Fruit fly (Drosophila melanogaster) whole organism, embryonic: Measurements from ENCODE around the gene Cchl.

Experiments
- Abd-B ChIP-seq: fragments of 200-800 bp; sonication (Bioruptor generic); optimal IDR thresholded peaks from 2 replicates; lab custom pipeline; 2018; ENCODE audit warnings: missing biosample characterization, mild to moderate bottlenecking, missing genetic modification characterization, moderate library complexity
- CG12299 ChIP-seq: fragments of 200-800 bp; sonication (Bioruptor generic); optimal IDR thresholded peaks from 2 replicates; lab custom pipeline; 2018; ENCODE audit warnings: missing biosample characterization, mild to moderate bottlenecking, missing genetic modification characterization
- CG12659 ChIP-seq: fragments of 200-800 bp; sonication (Bioruptor generic); optimal IDR thresholded peaks from 3 replicates; lab custom pipeline; 2017; ENCODE audit warnings: mild to moderate bottlenecking, missing biosample characterization, missing genetic modification reagents, missing genetic modification characterization
- CG12769 ChIP-seq: fragments of 200-800 bp; sonication (Bioruptor generic); optimal IDR thresholded peaks from 2 replicates; lab custom pipeline; 2019; ENCODE audit warnings: missing biosample characterization, mild to moderate bottlenecking, missing genetic modification characterization, moderate library complexity
- CG13894 ChIP-seq: fragments of 200-800 bp; sonication (Bioruptor generic); optimal IDR thresholded peaks from 3 replicates; lab custom pipeline; 2018; ENCODE audit warnings: missing biosample characterization, mild to moderate bottlenecking, missing genetic modification characterization, moderate library complexity
- CG1603 ChIP-seq: fragments of 200-800 bp; sonication (Bioruptor generic); optimal IDR thresholded peaks from 2 replicates; lab custom pipeline; 2019; ENCODE audit warnings: missing biosample characterization, mild to moderate bottlenecking, missing genetic modification characterization, moderate library complexity
- CG17385 ChIP-seq: fragments of 200-800 bp; sonication (Bioruptor generic); optimal IDR thresholded peaks from 3 replicates; lab custom pipeline; 2018; ENCODE audit warnings: missing biosample characterization, mild to moderate bottlenecking, missing genetic modification characterization
- CG3163 ChIP-seq: fragments of 200-800 bp; sonication (Bioruptor generic); optimal IDR thresholded peaks from 3 replicates; lab custom pipeline; 2016; ENCODE audit warnings: missing biosample characterization, missing genetic modification characterization
- CG3281 ChIP-seq: fragments of 200-800 bp; sonication (Bioruptor generic); optimal IDR thresholded peaks from 3 replicates; lab custom pipeline; 2017; ENCODE audit warnings: missing biosample characterization, mild to moderate bottlenecking, missing genetic modification characterization
- CG33557 ChIP-seq: fragments of 200-800 bp; sonication (Bioruptor generic); optimal IDR thresholded peaks from 2 replicates; lab custom pipeline; 2019; ENCODE audit warnings: missing biosample characterization, mild to moderate bottlenecking, missing genetic modification characterization, moderate library complexity
- CG5245 ChIP-seq: fragments of 200-800 bp; sonication (Bioruptor generic); optimal IDR thresholded peaks from 3 replicates; lab custom pipeline; 2016; ENCODE audit warnings: missing biosample characterization, missing genetic modification characterization
- CG8281 ChIP-seq: fragments of 200-800 bp; sonication (Bioruptor generic); optimal IDR thresholded peaks from 2 replicates; lab custom pipeline; 2018; ENCODE audit warnings: missing biosample characterization, mild to moderate bottlenecking, missing genetic modification characterization, moderate library complexity
- CG8359 ChIP-seq: fragments of 200-800 bp; sonication (Bioruptor generic); optimal IDR thresholded peaks from 2 replicates; lab custom pipeline; 2017; ENCODE audit warnings: missing biosample characterization, mild to moderate bottlenecking, missing genetic modification characterization, borderline replicate concordance
- CG8765 ChIP-seq: fragments of 200-800 bp; sonication (Bioruptor generic); IDR thresholded peaks from 2 replicates; pipeline ENCODE4 v1.3.6; 2022; ENCODE audit warnings: missing biosample characterization, missing genetic modification characterization
- CG9215 ChIP-seq: fragments of 200-800 bp; sonication (Bioruptor generic); IDR thresholded peaks from 2 replicates; pipeline ENCODE4 v1.3.6; 2022; ENCODE audit warnings: missing biosample characterization, missing genetic modification characterization
- CG9437 ChIP-seq: fragments of 200-800 bp; sonication (Bioruptor generic); optimal IDR thresholded peaks from 2 replicates; lab custom pipeline; 2018; ENCODE audit warnings: missing biosample characterization, mild to moderate bottlenecking, missing genetic modification characterization
- CG9817 ChIP-seq: fragments of 200-800 bp; sonication (Bioruptor generic); optimal IDR thresholded peaks from 2 replicates; lab custom pipeline; 2018; ENCODE audit warnings: missing biosample characterization, mild to moderate bottlenecking, missing genetic modification characterization, moderate library complexity
- CG9876 ChIP-seq: fragments of 200-800 bp; sonication (Bioruptor generic); optimal IDR thresholded peaks from 2 replicates; lab custom pipeline; 2016; ENCODE audit warnings: missing biosample characterization, missing genetic modification characterization
- CHES-1-like ChIP-seq: fragments of 200-800 bp; sonication (Bioruptor generic); optimal IDR thresholded peaks from 2 replicates; lab custom pipeline; 2016; ENCODE audit warnings: missing biosample characterization, missing genetic modification characterization
- Camta ChIP-seq: fragments of 200-800 bp; sonication (Bioruptor generic); optimal IDR thresholded peaks from 2 replicates; lab custom pipeline; 2016; ENCODE audit warnings: missing biosample characterization, missing genetic modification characterization
- Dbx ChIP-seq: fragments of 200-800 bp; sonication (Bioruptor generic); IDR thresholded peaks from 3 replicates; pipeline ENCODE4 v1.3.6; 2022; ENCODE audit warnings: missing biosample characterization, missing genetic modification characterization
- Dip2 ChIP-seq: fragments of 200-800 bp; sonication (Bioruptor generic); IDR thresholded peaks from 2 replicates; pipeline ENCODE4 v1.3.6; 2022; ENCODE audit warnings: missing biosample characterization, missing genetic modification characterization
- Dp ChIP-seq: fragments of 200-800 bp; sonication (Bioruptor generic); optimal IDR thresholded peaks from 2 replicates; lab custom pipeline; 2018; ENCODE audit warnings: missing biosample characterization, mild to moderate bottlenecking, missing genetic modification characterization, moderate library complexity
- HLH3B ChIP-seq: fragments of 200-800 bp; sonication (Bioruptor generic); IDR thresholded peaks from 2 replicates; pipeline ENCODE4 v1.3.6; 2022; ENCODE audit warnings: missing biosample characterization, missing genetic modification characterization
- HmgD ChIP-seq: fragments of 200-800 bp; sonication (Bioruptor generic); optimal IDR thresholded peaks from 3 replicates; lab custom pipeline; 2016; ENCODE audit warnings: missing biosample characterization, missing genetic modification characterization
- Mad ChIP-seq: fragments of 200-800 bp; sonication (Bioruptor generic); optimal IDR thresholded peaks from 2 replicates; lab custom pipeline; 2016; ENCODE audit warnings: missing biosample characterization, missing genetic modification characterization
- Myb ChIP-seq: fragments of 200-800 bp; sonication (Bioruptor generic); optimal IDR thresholded peaks from 2 replicates; lab custom pipeline; 2016; ENCODE audit warnings: missing biosample characterization, missing genetic modification characterization
- Optix ChIP-seq: fragments of 200-800 bp; sonication (Bioruptor generic); IDR thresholded peaks from 3 replicates; pipeline ENCODE4 v1.3.6; 2022; ENCODE audit warnings: missing biosample characterization, missing genetic modification characterization
- Pdp1 ChIP-seq, 2 experiments: fragments of 200-800 bp; sonication (Bioruptor generic); optimal IDR thresholded peaks; 3 replicates each; lab custom pipeline; 2016; ENCODE audit warnings: missing biosample characterization in 2 of 2, missing genetic modification characterization in 2 of 2, mild to moderate bottlenecking in 1 of 2, moderate library complexity in 1 of 2
- Poxn ChIP-seq: fragments of 200-800 bp; sonication (Bioruptor generic); IDR thresholded peaks from 2 replicates; pipeline ENCODE4 v1.3.6; 2022; ENCODE audit warnings: missing biosample characterization, missing genetic modification characterization
- Sin3A ChIP-seq: fragments of >200 bp; optimal IDR thresholded peaks from 2 replicates; lab custom pipeline; 2018
- Trl ChIP-seq, 3 experiments: fragments of >200 bp in 2 of 3; fragments of 200-800 bp in 1 of 3; sonication (Bioruptor generic) in 1 of 3; optimal IDR thresholded peaks; 2 replicates in 1 of 3; 3 replicates in 2 of 3; lab custom pipeline; 2016 to 2017; ENCODE audit warnings: missing biosample characterization in 1 of 3, missing genetic modification characterization in 1 of 3
- Vsx1 ChIP-seq: fragments of 200-800 bp; sonication (Bioruptor generic); optimal IDR thresholded peaks from 2 replicates; lab custom pipeline; 2017; ENCODE audit warnings: missing biosample characterization, mild to moderate bottlenecking, missing genetic modification characterization, missing genetic modification reagents
- ab ChIP-seq: fragments of 200-800 bp; sonication (Bioruptor generic); optimal IDR thresholded peaks from 2 replicates; lab custom pipeline; 2016; ENCODE audit warnings: missing biosample characterization, missing genetic modification characterization
- chif ChIP-seq, 2 experiments: fragments of 200-800 bp; sonication (Bioruptor generic); optimal IDR thresholded peaks; 3 replicates each; lab custom pipeline; 2016; ENCODE audit warnings: missing biosample characterization in 2 of 2, missing genetic modification characterization in 2 of 2
- chinmo ChIP-seq: fragments of 200-800 bp; sonication (Bioruptor generic); IDR thresholded peaks from 4 replicates; pipeline ENCODE4 v1.3.6; 2022; ENCODE audit warnings: missing biosample characterization, missing genetic modification characterization; ENCODE audit not compliant: partially characterized antibody
- chm ChIP-seq: fragments of 200-800 bp; sonication (Bioruptor generic); IDR thresholded peaks from 2 replicates; pipeline ENCODE4 v1.3.6; 2022; ENCODE audit warnings: missing biosample characterization, missing genetic modification characterization
- dan ChIP-seq: fragments of 200-800 bp; sonication (Bioruptor generic); IDR thresholded peaks from 2 replicates; pipeline ENCODE4 v1.3.6; 2022; ENCODE audit warnings: missing biosample characterization, missing genetic modification characterization
- fd64A ChIP-seq: fragments of 200-800 bp; sonication (Bioruptor generic); optimal IDR thresholded peaks from 3 replicates; lab custom pipeline; 2018; ENCODE audit warnings: missing biosample characterization, mild to moderate bottlenecking, missing genetic modification characterization
- gce ChIP-seq: fragments of 200-800 bp; sonication (Bioruptor generic); IDR thresholded peaks from 3 replicates; pipeline ENCODE4 v1.3.6; 2022; ENCODE audit warnings: missing biosample characterization, missing genetic modification characterization
- gt ChIP-seq: fragments of 200-800 bp; sonication (Bioruptor generic); IDR thresholded peaks from 2 replicates; pipeline ENCODE4 v1.3.6; 2022; ENCODE audit warnings: missing biosample characterization, missing genetic modification characterization
- kni ChIP-seq: fragments of 200-800 bp; sonication (Bioruptor generic); optimal IDR thresholded peaks from 3 replicates; lab custom pipeline; 2017; ENCODE audit warnings: mild to moderate bottlenecking, missing biosample characterization, missing genetic modification reagents, missing genetic modification characterization
- knrl ChIP-seq: fragments of 200-800 bp; sonication (Bioruptor generic); IDR thresholded peaks from 3 replicates; pipeline ENCODE4 v1.3.6; 2022; ENCODE audit warnings: missing biosample characterization, missing genetic modification characterization; ENCODE audit not compliant: partially characterized antibody
- pzg ChIP-seq: fragments of 200-800 bp; sonication (Bioruptor generic); optimal IDR thresholded peaks from 3 replicates; lab custom pipeline; 2018; ENCODE audit warnings: missing biosample characterization, mild to moderate bottlenecking, missing genetic modification characterization, moderate library complexity
- ro ChIP-seq: fragments of 200-800 bp; sonication (Bioruptor generic); IDR thresholded peaks from 2 replicates; pipeline ENCODE4 v1.3.6; 2022; ENCODE audit warnings: missing biosample characterization, missing genetic modification characterization
- sens-2 ChIP-seq: fragments of 200-800 bp; sonication (Bioruptor generic); IDR thresholded peaks from 2 replicates; pipeline ENCODE4 v1.3.6; 2022; ENCODE audit warnings: missing biosample characterization, missing genetic modification characterization
- slbo ChIP-seq: fragments of 200-800 bp; sonication (Bioruptor generic); IDR thresholded peaks from 2 replicates; pipeline ENCODE4 v1.3.6; 2022; ENCODE audit warnings: missing biosample characterization, missing genetic modification characterization
- twi ChIP-seq: fragments of 200-800 bp; optimal IDR thresholded peaks from 2 replicates; lab custom pipeline; 2019; ENCODE audit warnings: missing biosample characterization, mild to moderate bottlenecking, missing genetic modification characterization, moderate library complexity
- tx ChIP-seq: fragments of 200-800 bp; sonication (Bioruptor generic); optimal IDR thresholded peaks from 2 replicates; lab custom pipeline; 2016; ENCODE audit warnings: missing biosample characterization, missing genetic modification characterization
- vnd ChIP-seq: fragments of 200-800 bp; sonication (Bioruptor generic); IDR thresholded peaks from 3 replicates; pipeline ENCODE4 v1.3.6; 2022; ENCODE audit warnings: missing biosample characterization, missing genetic modification characterization; ENCODE audit not compliant: partially characterized antibody

Cchl gene

dm6 chr3R:22023041-22023626 is 4.1 kb downstream of the Cchl start, which contains the start of the genes Mitofilin and mRpL35 (continued):
- no peak for TF ChIP-seq CG5245 (GFP tag; lab: Kevin White, UChicago)
- TF ChIP-seq Myb: peak; percentile 34
- no peak for TF ChIP-seq sens-2
- TF ChIP-seq Sin3A (lab: Kevin White, UChicago): peak; percentile 97
- TF ChIP-seq ro (GFP tag; lab: Robert Waterston, UW): no peak
- no peak for TF ChIP-seq CG12299 (tag; lab: Kevin White, UChicago)
- peak; percentile 63 for TF ChIP-seq vnd (GFP tag; lab: Robert Waterston, UW)
- TF ChIP-seq slbo (GFP tag; lab: Robert Waterston, UW): peak; percentile 54
- TF ChIP-seq chif (GFP tag; optimal IDR thresholded peaks at IDR 0.05; lab: Kevin White, UChicago): peak; percentile 36 to 52
- peak; percentile 23 for TF ChIP-seq CG3281 (GFP tag; lab: Kevin White, UChicago)
- TF ChIP-seq CG9876: peak; percentile 43
- TF ChIP-seq Trl (optimal IDR thresholded peaks at IDR 0.05; lab: Kevin White, UChicago): no peak
- peak; percentile 41 for TF ChIP-seq Trl (GFP tag; optimal IDR thresholded peaks at IDR 0.05; lab: Kevin White, UChicago)
- no peak for TF ChIP-seq Optix (GFP tag; lab: Robert Waterston, UW)
- no peak for TF ChIP-seq Dp
- no peak for TF ChIP-seq CG12769 (tag; lab: Kevin White, UChicago)
- TF ChIP-seq HmgD (GFP tag; lab: Kevin White, UChicago): peak; percentile 46
- no peak for TF ChIP-seq chm (GFP tag; lab: Robert Waterston, UW)
- no peak for TF ChIP-seq Poxn (GFP tag; lab: Robert Waterston, UW)
- peak; percentile 9 for TF ChIP-seq Abd-B (GFP tag; lab: Kevin White, UChicago)
- peak; percentile 23 for TF ChIP-seq Camta (GFP tag; lab: Kevin White, UChicago)
- TF ChIP-seq CG13894: no peak
- TF ChIP-seq knrl (GFP tag; lab: Robert Waterston, UW): peak; percentile 66; the same call in 2 of the 3 replicates
- no peak for TF ChIP-seq HLH3B (GFP tag; lab: Robert Waterston, UW)
- peak; percentile 2 for TF ChIP-seq kni (GFP tag; lab: Kevin White, UChicago)
- TF ChIP-seq CG12659 (GFP tag; lab: Kevin White, UChicago): peak; percentile 65
- TF ChIP-seq chinmo (GFP tag; lab: Robert Waterston, UW): 0 out of 4 replicates have a peak, but pooled peaks have one; percentile 34
- peak; percentile 99 for TF ChIP-seq CG9437 (GFP tag; lab: Kevin White, UChicago)
- TF ChIP-seq Dbx (GFP tag; lab: Robert Waterston, UW): no peak
- TF ChIP-seq CG9817 (tag; lab: Kevin White, UChicago): peak; percentile 52
- TF ChIP-seq tx (GFP tag; lab: Kevin White, UChicago): peak; percentile 55
- TF ChIP-seq CG8359 (GFP tag; lab: Kevin White, UChicago): no peak
- no peak for TF ChIP-seq fd64A
- TF ChIP-seq CG9215 (GFP tag; lab: Robert Waterston, UW): peak; percentile 48
- TF ChIP-seq CHES-1-like: peak; percentile 78
- TF ChIP-seq Dip2: no peak
- peak; percentile 50 for TF ChIP-seq pzg (GFP tag; lab: Kevin White, UChicago)
- no peak for TF ChIP-seq Mad (GFP tag; lab: Kevin White, UChicago)
- TF ChIP-seq CG8765 (GFP tag; lab: Robert Waterston, UW): peak; percentile 19; the same call in 1 of the 2 replicates
- TF ChIP-seq CG17385: peak; percentile 93
- peak; percentile 38 for TF ChIP-seq CG1603 (tag; lab: Kevin White, UChicago)
- no peak for TF ChIP-seq gce (GFP tag; lab: Robert Waterston, UW)
- TF ChIP-seq dan (GFP tag; lab: Robert Waterston, UW): no peak
- peak; percentile 62 to 98 for TF ChIP-seq Pdp1 (GFP tag; optimal IDR thresholded peaks at IDR 0.05; lab: Kevin White, UChicago)
- peak; percentile 10 for TF ChIP-seq CG3163 (GFP tag; lab: Kevin White, UChicago)
- no peak for TF ChIP-seq CG33557 (GFP tag; lab: Kevin White, UChicago)
- no peak for TF ChIP-seq gt (GFP tag; lab: Robert Waterston, UW)
- no peak for TF ChIP-seq CG8281 (tag; lab: Kevin White, UChicago)
- no peak for TF ChIP-seq twi (tag; lab: Kevin White, UChicago)
- TF ChIP-seq Vsx1 (GFP tag; lab: Kevin White, UChicago): peak; percentile 94
- TF ChIP-seq ab: no peak
